Fruit fly (Drosophila melanogaster): ENCODE data around the gene Rpt3.
A peak's percentile ranks its signal among the peaks of the same experiment; 100 is the strongest.

The Rpt3 gene

dm6 chrX:11155808-11156589 is 31.1 kb downstream of the Rpt3 start:
- no peak for TF ChIP-seq tx (GFP tag; optimal IDR thresholded peaks at IDR 0.05)
- no peak for TF ChIP-seq da (GFP tag; optimal IDR thresholded peaks at IDR 0.05)
- TF ChIP-seq CkIIα-i1 (GFP tag; IDR thresholded peaks at IDR 0.05): no peak
- TF ChIP-seq Opbp (GFP tag; IDR thresholded peaks at IDR 0.05; ENCODE audit: partially characterized antibody): no peak
- TF ChIP-seq lola (GFP tag; optimal IDR thresholded peaks at IDR 0.05): no peak
- TF ChIP-seq CG7357 (GFP tag; IDR thresholded peaks at IDR 0.05): no peak
- no peak for TF ChIP-seq CG3065 (GFP tag; optimal IDR thresholded peaks at IDR 0.05)
- TF ChIP-seq caup (GFP tag; optimal IDR thresholded peaks at IDR 0.05; ENCODE audit: severe bottlenecking): peak; percentile 10
- TF ChIP-seq amos (GFP tag; IDR thresholded peaks at IDR 0.05; ENCODE audit: partially characterized antibody): no peak
- no peak for TF ChIP-seq tna (GFP tag; IDR thresholded peaks at IDR 0.05; ENCODE audit: partially characterized antibody)
- no peak for TF ChIP-seq danr (GFP tag; IDR thresholded peaks at IDR 0.05)
- TF ChIP-seq CG30431 (GFP tag; optimal IDR thresholded peaks at IDR 0.05): no peak
- no peak for TF ChIP-seq Deaf1 (tag; optimal IDR thresholded peaks at IDR 0.05)
- no peak for TF ChIP-seq CG3838 (GFP tag; optimal IDR thresholded peaks at IDR 0.05)
- no peak for TF ChIP-seq CG6254 (GFP tag; optimal IDR thresholded peaks at IDR 0.05)
- TF ChIP-seq CG2116 (GFP tag; optimal IDR thresholded peaks at IDR 0.05): no peak
- TF ChIP-seq Dbx (GFP tag; IDR thresholded peaks at IDR 0.05): no peak
- peak; percentile 3 for TF ChIP-seq cwo (GFP tag; optimal IDR thresholded peaks at IDR 0.05)
- no peak for TF ChIP-seq bab2 (GFP tag; optimal IDR thresholded peaks at IDR 0.05)
- TF ChIP-seq CG17829 (tag; optimal IDR thresholded peaks at IDR 0.05): no peak
- TF ChIP-seq CG15011 (GFP tag; optimal IDR thresholded peaks at IDR 0.05): no peak
- TF ChIP-seq gem (tag; optimal IDR thresholded peaks at IDR 0.05): no peak
- TF ChIP-seq CG9932 (GFP tag; IDR thresholded peaks at IDR 0.05): peak; percentile 35
- TF ChIP-seq Hr51 (GFP tag; optimal IDR thresholded peaks at IDR 0.05): peak in 1 of 2 experiments; percentile 16
- TF ChIP-seq ara (GFP tag; IDR thresholded peaks at IDR 0.05): no peak
- peak; percentile 41 for TF ChIP-seq lab (GFP tag; optimal IDR thresholded peaks at IDR 0.05)
- TF ChIP-seq chinmo (GFP tag; IDR thresholded peaks at IDR 0.05; ENCODE audit: partially characterized antibody): no peak
- peak; percentile 44 for TF ChIP-seq CG3281 (GFP tag; optimal IDR thresholded peaks at IDR 0.05)
- TF ChIP-seq Meics (GFP tag; optimal IDR thresholded peaks at IDR 0.05): peak; percentile 40
- no peak for TF ChIP-seq CG14965 (GFP tag; optimal IDR thresholded peaks at IDR 0.05; ENCODE audit: borderline replicate concordance)
- TF ChIP-seq so (GFP tag; IDR thresholded peaks at IDR 0.05): no peak
- TF ChIP-seq Awh (GFP tag; IDR thresholded peaks at IDR 0.05): no peak
- TF ChIP-seq CG13424 (tag; optimal IDR thresholded peaks at IDR 0.05): peak; percentile 36
- TF ChIP-seq CG14667 (GFP tag; IDR thresholded peaks at IDR 0.05): no peak
- TF ChIP-seq lmd (GFP tag; IDR thresholded peaks at IDR 0.05): peak; percentile 7; the same call in 1 of the 2 replicates
- TF ChIP-seq pho (GFP tag; optimal IDR thresholded peaks at IDR 0.05): no peak
- TF ChIP-seq CG10147 (GFP tag; optimal IDR thresholded peaks at IDR 0.05): peak; percentile 43
- peak; percentile 30 for TF ChIP-seq kay (GFP tag; optimal IDR thresholded peaks at IDR 0.05)
- no peak for TF ChIP-seq CG7786 (GFP tag; optimal IDR thresholded peaks at IDR 0.05)
- no peak for TF ChIP-seq Lpt (GFP tag; optimal IDR thresholded peaks at IDR 0.05)
- TF ChIP-seq grau (tag; optimal IDR thresholded peaks at IDR 0.05): peak; percentile 37
- no peak for TF ChIP-seq ind (GFP tag; optimal IDR thresholded peaks at IDR 0.05)
- no peak for TF ChIP-seq CG16813 (GFP tag; IDR thresholded peaks at IDR 0.05; ENCODE audit: partially characterized antibody)
- no peak for TF ChIP-seq CG2875 (GFP tag; optimal IDR thresholded peaks at IDR 0.05)
- TF ChIP-seq CG4404 (GFP tag; IDR thresholded peaks at IDR 0.05): no peak
- no peak for TF ChIP-seq CG7839 (tag; optimal IDR thresholded peaks at IDR 0.05)
- no peak for TF ChIP-seq dmrt11E (tag; optimal IDR thresholded peaks at IDR 0.05)
- 0 out of 2 replicates have a peak, but pooled peaks have one; percentile 19 for TF ChIP-seq Atf6 (GFP tag; IDR thresholded peaks at IDR 0.05)
- TF ChIP-seq Rfx (GFP tag; IDR thresholded peaks at IDR 0.05): peak; percentile 58
